Worm (Caenorhabditis elegans): ENCODE results near the gene mttu-1.

DNA sequence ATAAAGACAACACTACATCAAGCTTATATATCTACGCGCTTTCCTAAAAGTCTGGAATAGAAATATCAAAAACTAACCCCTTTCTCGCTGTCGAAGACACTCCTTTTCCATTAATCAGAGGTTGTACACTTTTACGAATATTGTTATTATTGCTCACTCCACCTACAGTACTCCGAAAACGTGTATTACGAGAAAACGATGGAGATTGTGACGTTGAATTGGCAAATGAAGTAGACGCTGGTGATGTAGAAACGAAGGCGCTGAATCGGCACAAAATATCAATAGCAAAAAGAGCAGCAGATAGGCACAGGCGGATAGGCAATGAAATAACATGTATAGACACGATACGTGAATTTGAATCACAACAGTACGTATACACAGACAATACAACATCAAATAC is 47.6 kb upstream of the mttu-1 start:
- TF ChIP-seq ama-1 (optimal IDR thresholded peaks at IDR 0.05) = no peak
- TF ChIP-seq ama-1 (GFP tag; optimal IDR thresholded peaks at IDR 0.05) = no peak
- TF ChIP-seq pbrm-1 (GFP tag; IDR thresholded peaks at IDR 0.05) = no peak
- no peak for TF ChIP-seq Y79H2A.3 (GFP tag; conservative IDR thresholded peaks at IDR 0.05)
- no peak for TF ChIP-seq Y67H2A.10 (GFP tag; conservative IDR thresholded peaks at IDR 0.05)
- TF ChIP-seq zim-3 (tag; optimal IDR thresholded peaks at IDR 0.05) = no peak
